ENCODE assay signal across 5 fruit fly cellular contexts in genomic region chr3R:27561114-27561513, dm6.
TF ChIP-seq lines count a peak whose summit lies in the region.

Gene CG5646 (minus strand): TSS chr3R:27561319.

- peak; percentile 9 for TF ChIP-seq CTCF in whole organism, embryonic (GFP tag; optimal IDR thresholded peaks at IDR 0.05; lab: Kevin White, UChicago)

TF ChIP-seq in whole organism, adult, 20 proteins besides CTCF, POLR2A, EP300 and RAD21 (continues in another document):
- TF ChIP-seq pad (GFP tag; optimal IDR thresholded peaks at IDR 0.05; lab: Kevin White, UChicago), result peak; percentile 35
- TF ChIP-seq CG33017 (tag; optimal IDR thresholded peaks at IDR 0.05; lab: Kevin White, UChicago), result peak; percentile 58
- TF ChIP-seq toe (GFP tag; optimal IDR thresholded peaks at IDR 0.05; lab: Kevin White, UChicago), result no peak
- no peak for TF ChIP-seq cnc (optimal IDR thresholded peaks at IDR 0.05; lab: Kevin White, UChicago)
- peak; percentile 88 for TF ChIP-seq Clk (GFP tag; optimal IDR thresholded peaks at IDR 0.05; lab: Kevin White, UChicago)
- peak; percentile 6 for TF ChIP-seq CG7045 (GFP tag; optimal IDR thresholded peaks at IDR 0.05; lab: Kevin White, UChicago)
- TF ChIP-seq ovo (GFP tag; optimal IDR thresholded peaks at IDR 0.05; lab: Kevin White, UChicago), result peak; percentile 23
- peak; percentile 97 for TF ChIP-seq kay (GFP tag; lab: Kevin White, UChicago; ENCODE audit: borderline replicate concordance)
- TF ChIP-seq Hr96 (GFP tag; optimal IDR thresholded peaks at IDR 0.05; lab: Kevin White, UChicago), result no peak
- peak; percentile 80 for TF ChIP-seq cic (GFP tag; optimal IDR thresholded peaks at IDR 0.05; lab: Kevin White, UChicago)
- TF ChIP-seq CG14711 (tag; optimal IDR thresholded peaks at IDR 0.05; lab: Kevin White, UChicago), result no peak
- TF ChIP-seq CG11617 (GFP tag; optimal IDR thresholded peaks at IDR 0.05; lab: Kevin White, UChicago), result peak; percentile 55
- TF ChIP-seq CG5204 (GFP tag; optimal IDR thresholded peaks at IDR 0.05; lab: Kevin White, UChicago), result no peak
- peak; percentile 5 for TF ChIP-seq CG1620 (GFP tag; optimal IDR thresholded peaks at IDR 0.05; lab: Kevin White, UChicago)
- TF ChIP-seq Crg-1 (GFP tag; optimal IDR thresholded peaks at IDR 0.05; lab: Kevin White, UChicago), result no peak
- peak; percentile 27 for TF ChIP-seq tj (GFP tag; optimal IDR thresholded peaks at IDR 0.05; lab: Kevin White, UChicago)
- peak; percentile 54 for TF ChIP-seq CG12768 (GFP tag; optimal IDR thresholded peaks at IDR 0.05; lab: Kevin White, UChicago)
- TF ChIP-seq Mnt (GFP tag; optimal IDR thresholded peaks at IDR 0.05; lab: Kevin White, UChicago), result peak; percentile 48

TF ChIP-seq in whole organism, embryonic, 481 proteins besides CTCF, POLR2A, EP300 and RAD21 (continues in another document):
- TF ChIP-seq CG8290 (GFP tag; optimal IDR thresholded peaks at IDR 0.05; lab: Kevin White, UChicago) (no peak), CG8290 (tag; optimal IDR thresholded peaks at IDR 0.05; lab: Kevin White, UChicago) (no peak), Atf6 (GFP tag; IDR thresholded peaks at IDR 0.05; lab: Robert Waterston, UW) (no peak), bsh (GFP tag; optimal IDR thresholded peaks at IDR 0.05; lab: Kevin White, UChicago) (no peak), CG2199 (GFP tag; IDR thresholded peaks at IDR 0.05; lab: Robert Waterston, UW) (0 out of 3 replicates have a peak, but pooled peaks have one; percentile 39), bcd (GFP tag; optimal IDR thresholded peaks at IDR 0.05; lab: Kevin White, UChicago) (no peak), CG9437 (GFP tag; optimal IDR thresholded peaks at IDR 0.05; lab: Kevin White, UChicago) (no peak), Hr78 (GFP tag; optimal IDR thresholded peaks at IDR 0.05; lab: Kevin White, UChicago) (no peak), HHEX (GFP tag; optimal IDR thresholded peaks at IDR 0.05; lab: Kevin White, UChicago) (no peak), E2f2 (GFP tag; IDR thresholded peaks at IDR 0.05; lab: Robert Waterston, UW) (peak; percentile 86), CG2889 (GFP tag; IDR thresholded peaks at IDR 0.05; lab: Robert Waterston, UW) (no peak), jing (GFP tag; optimal IDR thresholded peaks at IDR 0.05; lab: Kevin White, UChicago) (no peak), ken (GFP tag; IDR thresholded peaks at IDR 0.05; lab: Robert Waterston, UW) (0 out of 3 replicates have a peak, but pooled peaks have one; percentile 27), CG32772 (GFP tag; IDR thresholded peaks at IDR 0.05; lab: Robert Waterston, UW) (no peak), CG15514 (GFP tag; optimal IDR thresholded peaks at IDR 0.05; lab: Kevin White, UChicago) (no peak), CG10147 (GFP tag; optimal IDR thresholded peaks at IDR 0.05; lab: Kevin White, UChicago) (no peak), slp2 (GFP tag; optimal IDR thresholded peaks at IDR 0.05; lab: Kevin White, UChicago) (no peak), crc (GFP tag; optimal IDR thresholded peaks at IDR 0.05; lab: Kevin White, UChicago) (no peak), Drgx (GFP tag; IDR thresholded peaks at IDR 0.05; lab: Robert Waterston, UW) (peak; percentile 57)

TF ChIP-seq in whole organism, prepupa, 60 proteins besides CTCF, POLR2A, EP300 and RAD21:
- TF ChIP-seq pdm3 (GFP tag; optimal IDR thresholded peaks at IDR 0.05; lab: Kevin White, UChicago), result no peak
- no peak for TF ChIP-seq Sox14 (GFP tag; optimal IDR thresholded peaks at IDR 0.05; lab: Kevin White, UChicago)
- no peak for TF ChIP-seq vri (GFP tag; optimal IDR thresholded peaks at IDR 0.05; lab: Kevin White, UChicago)
- peak; percentile 38; the same call in 2 of the 3 replicates for TF ChIP-seq eg (GFP tag; IDR thresholded peaks at IDR 0.05; lab: Robert Waterston, UW)
- no peak for TF ChIP-seq CG32006 (GFP tag; optimal IDR thresholded peaks at IDR 0.05; lab: Kevin White, UChicago)
- no peak for TF ChIP-seq fd85E (GFP tag; optimal IDR thresholded peaks at IDR 0.05; lab: Kevin White, UChicago)
- TF ChIP-seq Hr39 (GFP tag; optimal IDR thresholded peaks at IDR 0.05; lab: Kevin White, UChicago), result no peak
- TF ChIP-seq CG6276 (GFP tag; optimal IDR thresholded peaks at IDR 0.05; lab: Kevin White, UChicago), result no peak
- no peak for TF ChIP-seq Sox102F (GFP tag; optimal IDR thresholded peaks at IDR 0.05; lab: Kevin White, UChicago)
- peak; percentile 41; the same call in 1 of the 3 replicates for TF ChIP-seq CG6163 (GFP tag; IDR thresholded peaks at IDR 0.05; lab: Robert Waterston, UW)
- TF ChIP-seq Eip78C (GFP tag; lab: Kevin White, UChicago), result peak; percentile 28
- no peak for TF ChIP-seq salr (GFP tag; optimal IDR thresholded peaks at IDR 0.05; lab: Kevin White, UChicago)
- no peak for TF ChIP-seq Blimp-1 (GFP tag; optimal IDR thresholded peaks at IDR 0.05; lab: Kevin White, UChicago)
- 0 out of 2 replicates have a peak, but pooled peaks have one; percentile 12 for TF ChIP-seq CG11294 (GFP tag; IDR thresholded peaks at IDR 0.05; lab: Robert Waterston, UW)
- no peak for TF ChIP-seq Eip93F (GFP tag; optimal IDR thresholded peaks at IDR 0.05; lab: Kevin White, UChicago)

TF ChIP-seq in whole organism, pupa, 21 proteins besides CTCF, POLR2A, EP300 and RAD21:
- TF ChIP-seq CG10348 (GFP tag; IDR thresholded peaks at IDR 0.05; lab: Robert Waterston, UW) (no peak), rn (GFP tag; IDR thresholded peaks at IDR 0.05; lab: Robert Waterston, UW) (no peak), CG12605 (GFP tag; IDR thresholded peaks at IDR 0.05; lab: Robert Waterston, UW) (0 out of 2 replicates have a peak, but pooled peaks have one; percentile 33), CG8301 (tag; optimal IDR thresholded peaks at IDR 0.05; lab: Kevin White, UChicago) (no peak), CG9948 (tag; optimal IDR thresholded peaks at IDR 0.05; lab: Kevin White, UChicago) (no peak), CG4496 (GFP tag; IDR thresholded peaks at IDR 0.05; lab: Robert Waterston, UW) (peak; percentile 67; the same call in 2 of the 3 replicates), CG13204 (GFP tag; optimal IDR thresholded peaks at IDR 0.05; lab: Kevin White, UChicago) (no peak), CG32121 (GFP tag; IDR thresholded peaks at IDR 0.05; lab: Robert Waterston, UW) (peak; percentile 76), CG17806 (tag; optimal IDR thresholded peaks at IDR 0.05; lab: Kevin White, UChicago) (no peak), CG14655 (GFP tag; optimal IDR thresholded peaks at IDR 0.05; lab: Kevin White, UChicago) (no peak), CG15710 (tag; optimal IDR thresholded peaks at IDR 0.05; lab: Kevin White, UChicago) (no peak), D1 (tag; optimal IDR thresholded peaks at IDR 0.05; lab: Kevin White, UChicago) (no peak), Snoo (tag; optimal IDR thresholded peaks at IDR 0.05; lab: Kevin White, UChicago) (no peak), Ets98B (GFP tag; IDR thresholded peaks at IDR 0.05; lab: Robert Waterston, UW) (peak; percentile 66; the same call in 1 of the 2 replicates), EcR (GFP tag; optimal IDR thresholded peaks at IDR 0.05; lab: Kevin White, UChicago) (no peak), CG34367 (tag; optimal IDR thresholded peaks at IDR 0.05; lab: Kevin White, UChicago) (no peak), CG8159 (tag; optimal IDR thresholded peaks at IDR 0.05; lab: Kevin White, UChicago) (no peak), gl (tag; optimal IDR thresholded peaks at IDR 0.05; lab: Kevin White, UChicago) (no peak), Pif1A (GFP tag; optimal IDR thresholded peaks at IDR 0.05; lab: Kevin White, UChicago) (no peak), Pif1B (GFP tag; optimal IDR thresholded peaks at IDR 0.05; lab: Kevin White, UChicago) (no peak), fd96Ca (GFP tag; IDR thresholded peaks at IDR 0.05; lab: Robert Waterston, UW) (peak; percentile 67; the same call in 2 of the 3 replicates)

TF ChIP-seq in whole organism, wandering third instar larva, 38 proteins besides CTCF, POLR2A, EP300 and RAD21:
- TF ChIP-seq Vsx2 (GFP tag; optimal IDR thresholded peaks at IDR 0.05; lab: Kevin White, UChicago; ENCODE audit: partially characterized antibody) (peak; percentile 10), Jra (GFP tag; optimal IDR thresholded peaks at IDR 0.05; lab: Kevin White, UChicago) (no peak), Dif (GFP tag; optimal IDR thresholded peaks at IDR 0.05; lab: Kevin White, UChicago; ENCODE audit: partially characterized antibody) (peak; percentile 50)
